Fruit fly (Drosophila melanogaster): ENCODE measurements around the gene GluRIID.

- TF ChIP-seq Hr78 (GFP tag; optimal IDR thresholded peaks at IDR 0.05) (no peak), tai (GFP tag; optimal IDR thresholded peaks at IDR 0.05) (no peak), fru (GFP tag; optimal IDR thresholded peaks at IDR 0.05) (no peak), dsf (GFP tag; optimal IDR thresholded peaks at IDR 0.05; ENCODE audit: borderline replicate concordance) (no peak), Hnf4 (GFP tag; optimal IDR thresholded peaks at IDR 0.05) (no peak), Myc (optimal IDR thresholded peaks at IDR 0.05) (no peak)
Observed at dm6 chr3R:20677251-20677650, 25.0 kb upstream of the GluRIID start, which contains the start of gene CG4000.

All from whole organism, wandering third instar larva.